Fruit fly (Drosophila melanogaster) whole organism, embryonic: ENCODE results near the gene CG3841.
A peak's percentile ranks its signal among the peaks of the same experiment; 100 is the strongest.

ENCODE experiments used
- Asciz ChIP-seq: fragments of 200-800 bp; sonication (Bioruptor generic); optimal IDR thresholded peaks from 2 replicates; lab custom pipeline; 2017; ENCODE audit warnings: missing biosample characterization, mild to moderate bottlenecking, missing genetic modification characterization, missing genetic modification reagents
- B-H1 ChIP-seq: fragments of 200-800 bp; sonication (Bioruptor generic); IDR thresholded peaks from 3 replicates; pipeline ENCODE4 v1.3.6; 2022; ENCODE audit warnings: missing biosample characterization, missing genetic modification characterization
- CG10565 ChIP-seq: fragments of 200-800 bp; sonication (Bioruptor generic); optimal IDR thresholded peaks from 3 replicates; lab custom pipeline; 2016; ENCODE audit warnings: missing biosample characterization, mild to moderate bottlenecking, missing genetic modification characterization
- CG1233 ChIP-seq: fragments of 200-800 bp; sonication (Bioruptor generic); optimal IDR thresholded peaks from 4 replicates; lab custom pipeline; 2018; ENCODE audit warnings: missing biosample characterization, mild to moderate bottlenecking, missing genetic modification characterization
- CG15269 ChIP-seq: fragments of 200-800 bp; sonication (Bioruptor generic); optimal IDR thresholded peaks from 2 replicates; lab custom pipeline; 2018; ENCODE audit warnings: missing biosample characterization, mild to moderate bottlenecking, missing genetic modification characterization, moderate library complexity
- CG1792 ChIP-seq: fragments of 200-800 bp; sonication (Bioruptor generic); optimal IDR thresholded peaks from 2 replicates; lab custom pipeline; 2016; ENCODE audit warnings: missing biosample characterization, missing genetic modification characterization
- CG18599 ChIP-seq: fragments of 200-800 bp; sonication (Bioruptor generic); optimal IDR thresholded peaks from 3 replicates; lab custom pipeline; 2017; ENCODE audit warnings: missing biosample characterization, missing genetic modification characterization, mild to moderate bottlenecking, moderate library complexity, missing genetic modification reagents
- CG18619 ChIP-seq: fragments of 200-800 bp; sonication (Bioruptor generic); optimal IDR thresholded peaks from 3 replicates; lab custom pipeline; 2017; ENCODE audit warnings: missing biosample characterization, mild to moderate bottlenecking, missing genetic modification characterization
- CG2712 ChIP-seq: fragments of 200-800 bp; optimal IDR thresholded peaks from 3 replicates; lab custom pipeline; 2019; ENCODE audit warnings: missing biosample characterization, mild to moderate bottlenecking, missing genetic modification characterization, moderate library complexity
- CG2889 ChIP-seq: fragments of 200-800 bp; sonication (Bioruptor generic); IDR thresholded peaks from 3 replicates; pipeline ENCODE4 v1.3.6; 2022; ENCODE audit warnings: missing biosample characterization, missing genetic modification characterization
- CG30431 ChIP-seq: fragments of 200-800 bp; sonication (Bioruptor generic); optimal IDR thresholded peaks from 2 replicates; lab custom pipeline; 2017; ENCODE audit warnings: missing biosample characterization, missing genetic modification characterization
- CG34376 ChIP-seq: fragments of 200-800 bp; sonication (Bioruptor generic); optimal IDR thresholded peaks from 2 replicates; lab custom pipeline; 2018; ENCODE audit warnings: missing biosample characterization, mild to moderate bottlenecking, missing genetic modification characterization
- CG34422 ChIP-seq: fragments of 200-800 bp; sonication (Bioruptor generic); IDR thresholded peaks from 3 replicates; pipeline ENCODE4 v1.3.6; 2022; ENCODE audit warnings: missing biosample characterization, missing genetic modification characterization
- CG3726 ChIP-seq: fragments of 200-800 bp; sonication (Bioruptor generic); IDR thresholded peaks from 3 replicates; pipeline ENCODE4, ENCODE4 v1.3.6; 2022; ENCODE audit warnings: missing biosample characterization, missing genetic modification characterization
- CG5180 ChIP-seq: fragments of 200-800 bp; sonication (Bioruptor generic); optimal IDR thresholded peaks from 3 replicates; lab custom pipeline; 2017; ENCODE audit warnings: missing biosample characterization, missing genetic modification characterization, mild to moderate bottlenecking, moderate library complexity, missing genetic modification reagents
- CG6689 ChIP-seq: fragments of 200-800 bp; sonication (Bioruptor generic); IDR thresholded peaks from 2 replicates; pipeline ENCODE4 v1.3.6; 2022; ENCODE audit warnings: missing biosample characterization, missing genetic modification characterization
- CG8924 ChIP-seq: fragments of 200-800 bp; optimal IDR thresholded peaks from 3 replicates; lab custom pipeline; 2019; ENCODE audit warnings: missing biosample characterization, mild to moderate bottlenecking, missing genetic modification characterization, moderate library complexity
- CHES-1-like ChIP-seq: fragments of 200-800 bp; sonication (Bioruptor generic); optimal IDR thresholded peaks from 2 replicates; lab custom pipeline; 2016; ENCODE audit warnings: missing biosample characterization, missing genetic modification characterization
- Drgx ChIP-seq: fragments of 200-800 bp; sonication (Bioruptor generic); IDR thresholded peaks from 2 replicates; pipeline ENCODE4 v1.3.6; 2022; ENCODE audit warnings: missing biosample characterization, missing genetic modification characterization
- Gug ChIP-seq: fragments of 200-800 bp; sonication (Bioruptor generic); IDR thresholded peaks from 4 replicates; pipeline ENCODE4 v1.3.6; 2022; ENCODE audit warnings: missing biosample characterization, missing genetic modification characterization
- HLH54F ChIP-seq: fragments of 200-800 bp; sonication (Bioruptor generic); optimal IDR thresholded peaks from 3 replicates; lab custom pipeline; 2016; ENCODE audit warnings: missing biosample characterization, missing genetic modification characterization
- Lim3 ChIP-seq: fragments of 200-800 bp; sonication (Bioruptor generic); IDR thresholded peaks from 2 replicates; pipeline ENCODE4 v1.3.6; 2022; ENCODE audit warnings: missing biosample characterization, missing genetic modification characterization
- MTF-1 ChIP-seq: fragments of 200-800 bp; sonication (Bioruptor generic); optimal IDR thresholded peaks from 2 replicates; lab custom pipeline; 2018; ENCODE audit warnings: missing biosample characterization, mild to moderate bottlenecking, missing genetic modification characterization, borderline replicate concordance
- Mes4 ChIP-seq: fragments of 200-800 bp; sonication (Bioruptor generic); optimal IDR thresholded peaks from 2 replicates; lab custom pipeline; 2016; ENCODE audit warnings: missing biosample characterization, missing genetic modification characterization
- Oaz ChIP-seq: fragments of 200-800 bp; sonication (Bioruptor generic); IDR thresholded peaks from 2 replicates; pipeline ENCODE4 v1.3.6; 2022; ENCODE audit warnings: missing biosample characterization, missing genetic modification characterization
- Poxn ChIP-seq: fragments of 200-800 bp; sonication (Bioruptor generic); IDR thresholded peaks from 2 replicates; pipeline ENCODE4 v1.3.6; 2022; ENCODE audit warnings: missing biosample characterization, missing genetic modification characterization
- Ptx1 ChIP-seq: fragments of 200-800 bp; sonication (Bioruptor generic); IDR thresholded peaks from 2 replicates; pipeline ENCODE4 v1.3.6; 2022; ENCODE audit warnings: missing biosample characterization, missing genetic modification characterization
- Sox100B ChIP-seq: fragments of 200-800 bp; sonication (Bioruptor generic); optimal IDR thresholded peaks from 3 replicates; lab custom pipeline; 2018; ENCODE audit warnings: missing biosample characterization, mild to moderate bottlenecking, missing genetic modification characterization
- Sry-δ ChIP-seq: fragments of 200-800 bp; sonication (Bioruptor generic); optimal IDR thresholded peaks from 2 replicates; lab custom pipeline; 2016; ENCODE audit warnings: missing biosample characterization, missing genetic modification characterization
- Vsx1 ChIP-seq: fragments of 200-800 bp; sonication (Bioruptor generic); optimal IDR thresholded peaks from 2 replicates; lab custom pipeline; 2017; ENCODE audit warnings: missing biosample characterization, mild to moderate bottlenecking, missing genetic modification characterization, missing genetic modification reagents
- aop ChIP-seq: fragments of 200-800 bp; sonication (Bioruptor generic); IDR thresholded peaks from 2 replicates; pipeline ENCODE4 v1.3.6; 2022; ENCODE audit warnings: missing biosample characterization, missing genetic modification characterization
- az2 ChIP-seq: fragments of 200-800 bp; sonication (Bioruptor generic); optimal IDR thresholded peaks from 3 replicates; lab custom pipeline; 2016; ENCODE audit warnings: missing biosample characterization, missing genetic modification characterization
- bsh ChIP-seq, 2 experiments: fragments of 200-800 bp; sonication (Bioruptor generic); optimal IDR thresholded peaks; 2 replicates each; lab custom pipeline; 2017 to 2018; ENCODE audit warnings: mild to moderate bottlenecking in 2 of 2, missing biosample characterization in 2 of 2, missing genetic modification characterization in 2 of 2, moderate library complexity in 1 of 2
- cad ChIP-seq: fragments of >200 bp; optimal IDR thresholded peaks from 2 replicates; lab custom pipeline; 2017; ENCODE audit warnings: missing biosample characterization, missing genetic modification characterization
- dpn ChIP-seq, 2 experiments: fragments of 200-800 bp; sonication (Bioruptor generic); optimal IDR thresholded peaks; 3 replicates each; lab custom pipeline; 2016; ENCODE audit warnings: missing biosample characterization in 2 of 2, missing genetic modification characterization in 2 of 2
- emc ChIP-seq: fragments of 200-800 bp; sonication (Bioruptor generic); optimal IDR thresholded peaks from 2 replicates; lab custom pipeline; 2016; ENCODE audit warnings: missing biosample characterization, missing genetic modification characterization
- fd64A ChIP-seq: fragments of 200-800 bp; sonication (Bioruptor generic); optimal IDR thresholded peaks from 3 replicates; lab custom pipeline; 2018; ENCODE audit warnings: missing biosample characterization, mild to moderate bottlenecking, missing genetic modification characterization
- her ChIP-seq: fragments of 200-800 bp; sonication (Bioruptor generic); optimal IDR thresholded peaks from 2 replicates; lab custom pipeline; 2016; ENCODE audit warnings: missing biosample characterization, missing genetic modification characterization
- jing ChIP-seq: fragments of 200-800 bp; sonication (Bioruptor generic); optimal IDR thresholded peaks from 2 replicates; lab custom pipeline; 2018; ENCODE audit warnings: missing biosample characterization, mild to moderate bottlenecking, missing genetic modification characterization
- klu ChIP-seq: fragments of 200-800 bp; sonication (Bioruptor generic); IDR thresholded peaks from 2 replicates; pipeline ENCODE4 v1.3.6; 2022; ENCODE audit warnings: missing biosample characterization, missing genetic modification characterization
- mld ChIP-seq: fragments of 200-800 bp; sonication (Bioruptor generic); IDR thresholded peaks from 3 replicates; pipeline ENCODE4 v1.3.6; 2022; ENCODE audit warnings: missing biosample characterization, missing genetic modification characterization; ENCODE audit not compliant: partially characterized antibody
- pita ChIP-seq: fragments of 200-800 bp; sonication (Bioruptor generic); optimal IDR thresholded peaks from 2 replicates; lab custom pipeline; 2017; ENCODE audit warnings: missing biosample characterization, mild to moderate bottlenecking, missing genetic modification characterization
- pros ChIP-seq: fragments of 200-800 bp; sonication (Bioruptor generic); optimal IDR thresholded peaks from 3 replicates; lab custom pipeline; 2019; ENCODE audit warnings: missing biosample characterization, mild to moderate bottlenecking, missing genetic modification characterization, moderate library complexity
- ranshi ChIP-seq: fragments of 200-800 bp; sonication (Bioruptor generic); IDR thresholded peaks from 2 replicates; pipeline ENCODE4 v1.3.6; 2022; ENCODE audit warnings: missing biosample characterization, missing genetic modification characterization
- ro ChIP-seq: fragments of 200-800 bp; sonication (Bioruptor generic); IDR thresholded peaks from 2 replicates; pipeline ENCODE4 v1.3.6; 2022; ENCODE audit warnings: missing biosample characterization, missing genetic modification characterization
- stwl ChIP-seq: fragments of 200-800 bp; sonication (Bioruptor generic); optimal IDR thresholded peaks from 3 replicates; lab custom pipeline; 2018; ENCODE audit warnings: missing biosample characterization, mild to moderate bottlenecking, missing genetic modification characterization, moderate library complexity
- trh ChIP-seq: fragments of 200-800 bp; sonication (Bioruptor generic); optimal IDR thresholded peaks from 2 replicates; lab custom pipeline; 2016; ENCODE audit warnings: missing biosample characterization, missing genetic modification characterization
- ttk ChIP-seq: fragments of 200-800 bp; sonication (Bioruptor generic); IDR thresholded peaks from 2 replicates; pipeline ENCODE4 v2.1.2; 2022; ENCODE audit warnings: missing biosample characterization, missing genetic modification characterization
- tx ChIP-seq: fragments of 200-800 bp; sonication (Bioruptor generic); optimal IDR thresholded peaks from 2 replicates; lab custom pipeline; 2016; ENCODE audit warnings: missing biosample characterization, missing genetic modification characterization

CG3841 gene

dm6 chr2L:9569588-9570434 lies 19.5 kb upstream of the CG3841 start (continued):
- peak; percentile 82 for TF ChIP-seq B-H1 (GFP tag; lab: Robert Waterston, UW)
- peak; percentile 98 for TF ChIP-seq CG8924 (tag; lab: Kevin White, UChicago)
- peak; percentile 97 for TF ChIP-seq CG18619 (GFP tag; lab: Kevin White, UChicago)
- peak; percentile 86 for TF ChIP-seq ranshi (GFP tag; lab: Robert Waterston, UW)
- peak; percentile 86 to 94 for TF ChIP-seq dpn (GFP tag; optimal IDR thresholded peaks at IDR 0.05; lab: Kevin White, UChicago)
- TF ChIP-seq Sox100B (GFP tag; lab: Kevin White, UChicago) = peak; percentile 98
- peak; percentile 97 for TF ChIP-seq CG1233 (GFP tag; lab: Kevin White, UChicago)
- peak; percentile 77 for TF ChIP-seq Mes4 (GFP tag; lab: Kevin White, UChicago)
- TF ChIP-seq cad = no peak
- TF ChIP-seq Ptx1 (GFP tag; lab: Robert Waterston, UW) = peak; percentile 93
- TF ChIP-seq her = peak; percentile 74
- TF ChIP-seq ro (GFP tag; lab: Robert Waterston, UW) = peak; percentile 72; the same call in 1 of the 2 replicates
- peak; percentile 92 for TF ChIP-seq Drgx
- TF ChIP-seq ttk (GFP tag; lab: Robert Waterston, UW) = peak; percentile 72
- peak; percentile 73 for TF ChIP-seq CG2889 (GFP tag; lab: Robert Waterston, UW)
- peak; percentile 93 to 97 for TF ChIP-seq bsh (GFP tag; optimal IDR thresholded peaks at IDR 0.05; lab: Kevin White, UChicago)
- peak; percentile 89 for TF ChIP-seq CG5180
- TF ChIP-seq CHES-1-like = peak; percentile 86
- TF ChIP-seq CG6689 (GFP tag; lab: Robert Waterston, UW) = peak; percentile 95
- TF ChIP-seq Lim3 (GFP tag; lab: Robert Waterston, UW) = peak; percentile 44; the same call in 1 of the 2 replicates
- TF ChIP-seq aop (GFP tag; lab: Robert Waterston, UW) = no peak
- peak; percentile 96 for TF ChIP-seq Asciz (GFP tag; lab: Kevin White, UChicago)
- no peak for TF ChIP-seq pita
- peak; percentile 87 for TF ChIP-seq HLH54F (GFP tag; lab: Kevin White, UChicago)
- peak; percentile 95 for TF ChIP-seq az2 (GFP tag; lab: Kevin White, UChicago)
- TF ChIP-seq Oaz = peak; percentile 86
- peak; percentile 87 for TF ChIP-seq trh (GFP tag; lab: Kevin White, UChicago)
- peak; percentile 56 for TF ChIP-seq stwl (tag; lab: Kevin White, UChicago)
- TF ChIP-seq CG2712 (tag; lab: Kevin White, UChicago) = peak; percentile 97
- TF ChIP-seq mld = no peak
- TF ChIP-seq tx = peak; percentile 85
- peak; percentile 96 for TF ChIP-seq CG34376 (GFP tag; lab: Kevin White, UChicago)
- TF ChIP-seq Vsx1 = peak; percentile 93
- no peak for TF ChIP-seq fd64A (GFP tag; lab: Kevin White, UChicago)
- peak; percentile 91 for TF ChIP-seq CG34422
- TF ChIP-seq CG30431 (GFP tag; lab: Kevin White, UChicago) = peak; percentile 91
- peak; percentile 72 for TF ChIP-seq CG10565 (GFP tag; lab: Kevin White, UChicago)
- TF ChIP-seq CG18599 (GFP tag; lab: Kevin White, UChicago) = peak; percentile 98
- peak; percentile 81 for TF ChIP-seq jing
- peak; percentile 78 for TF ChIP-seq Poxn (GFP tag; lab: Robert Waterston, UW)
- peak; percentile 38 for TF ChIP-seq Sry-δ (GFP tag; lab: Kevin White, UChicago)
- peak; percentile 32 for TF ChIP-seq emc
- peak; percentile 98 for TF ChIP-seq CG15269 (tag; lab: Kevin White, UChicago)
- peak; percentile 87 for TF ChIP-seq CG3726 (GFP tag; lab: Robert Waterston, UW)
- peak; percentile 85 for TF ChIP-seq MTF-1 (GFP tag; lab: Kevin White, UChicago)
- peak; percentile 77; the same call in 3 of the 4 replicates for TF ChIP-seq Gug
- peak; percentile 86 for TF ChIP-seq klu (GFP tag; lab: Robert Waterston, UW)
- TF ChIP-seq CG1792 = peak; percentile 59
- peak; percentile 44 for TF ChIP-seq pros (GFP tag; lab: Kevin White, UChicago)
